Worm (Caenorhabditis elegans) whole organism, midembryonic: ENCODE results near the gene B0361.4.

Experiments
- T22C8.4 ChIP-seq: fragments of 200-800 bp; sonication (Bioruptor generic); IDR thresholded peaks from 2 replicates; pipeline ENCODE4 v1.3.6; 2022; ENCODE audit warnings: missing genetic modification characterization, missing compliant biosample characterization
- cog-1 ChIP-seq: sonication (generic microtip); optimal IDR thresholded peaks from 2 replicates; lab custom pipeline; 2016; ENCODE audit warnings: missing genetic modification characterization, missing compliant biosample characterization
- flt-1 ChIP-seq: fragments of 200-800 bp; sonication (Bioruptor generic); IDR thresholded peaks from 2 replicates; pipeline ENCODE4 v1.3.6; 2022; ENCODE audit warnings: missing genetic modification characterization, missing compliant biosample characterization
- klf-2 ChIP-seq: fragments of 200-800 bp; sonication (Bioruptor generic); conservative IDR thresholded peaks from 2 replicates; pipeline ENCODE4 v1.3.6; 2022; ENCODE audit warnings: missing genetic modification reagents, missing genetic modification characterization, missing compliant biosample characterization
- med-1 ChIP-seq: sonication (generic microtip); optimal IDR thresholded peaks from 2 replicates; lab custom pipeline; 2017; ENCODE audit warnings: missing genetic modification characterization, mild to moderate bottlenecking, missing compliant biosample characterization, antibody characterized with exemption, missing genetic modification reagents; ENCODE audit not compliant: insufficient read depth
- ref-1 ChIP-seq: fragments of 200-800 bp; sonication (Bioruptor generic); conservative IDR thresholded peaks from 2 replicates; pipeline ENCODE4 v1.3.6; 2022; ENCODE audit warnings: missing genetic modification reagents, missing genetic modification characterization, missing compliant biosample characterization
- tab-1 ChIP-seq: fragments of 200-800 bp; sonication (Bioruptor generic); IDR thresholded peaks from 2 replicates; pipeline ENCODE4 v1.3.6; 2022; ENCODE audit warnings: missing genetic modification characterization, missing compliant biosample characterization
- ztf-23 ChIP-seq: fragments of 200-800 bp; sonication (Bioruptor generic); IDR thresholded peaks from 2 replicates; pipeline ENCODE4 v1.3.6; 2022; ENCODE audit warnings: missing genetic modification reagents, missing genetic modification characterization, missing compliant biosample characterization
- ztf-29 ChIP-seq: fragments of 200-800 bp; sonication (Bioruptor generic); IDR thresholded peaks from 2 replicates; pipeline ENCODE4 v1.3.6; 2022; ENCODE audit warnings: missing genetic modification reagents, missing genetic modification characterization, missing compliant biosample characterization

B0361.4 gene

ce11 chrIII:7297045-7297680 is 38.4 kb downstream of the B0361.4 start:
- TF ChIP-seq ref-1 (no peak), med-1 (GFP tag; lab: Kevin White, UChicago) (no peak), klf-2 (GFP tag; lab: Robert Waterston, UW) (no peak), ztf-29 (no peak), cog-1 (tag; lab: Kevin White, UChicago) (no peak), flt-1 (GFP tag; lab: Robert Waterston, UW) (no peak)

ce11 chrIII:7298045-7298444 is 39.3 kb downstream of the B0361.4 start:
- TF ChIP-seq flt-1 (GFP tag; lab: Robert Waterston, UW) = no peak
- TF ChIP-seq T22C8.4 (GFP tag; lab: Robert Waterston, UW) = no peak
- TF ChIP-seq ztf-29 = no peak
- TF ChIP-seq cog-1 (tag; lab: Kevin White, UChicago) = no peak
- no peak for TF ChIP-seq med-1 (GFP tag; lab: Kevin White, UChicago)
- TF ChIP-seq ref-1 = no peak
- TF ChIP-seq klf-2 (GFP tag; lab: Robert Waterston, UW) = no peak
- no peak for TF ChIP-seq ztf-23
- no peak for TF ChIP-seq tab-1 (GFP tag; lab: Robert Waterston, UW)

ce11 chrIII:7299466-7299865 is 40.7 kb downstream of the B0361.4 start, which contains the start of the genes B0361.14 and B0361.9:
Gene B0361.14 (minus strand): TSS chrIII:7299531.
Gene B0361.9 (minus strand): TSS chrIII:7299631.
- TF ChIP-seq klf-2 (GFP tag; lab: Robert Waterston, UW) (no peak), ref-1 (no peak), ztf-29 (no peak), T22C8.4 (GFP tag; lab: Robert Waterston, UW) (no peak), ztf-23 (no peak), cog-1 (tag; lab: Kevin White, UChicago) (no peak)

- TF ChIP-seq T22C8.4 (GFP tag; lab: Robert Waterston, UW) (no peak), med-1 (GFP tag; lab: Kevin White, UChicago) (no peak), flt-1 (GFP tag; lab: Robert Waterston, UW) (no peak), cog-1 (tag; lab: Kevin White, UChicago) (no peak), ztf-29 (no peak), ztf-23 (no peak), tab-1 (GFP tag; lab: Robert Waterston, UW) (no peak), ref-1 (no peak), klf-2 (GFP tag; lab: Robert Waterston, UW) (no peak)
These were observed 41.4 kb downstream of the B0361.4 start for ce11 chrIII:7300169-7300568.

- TF ChIP-seq T22C8.4 (GFP tag; lab: Robert Waterston, UW) = no peak
- no peak for TF ChIP-seq cog-1 (tag; lab: Kevin White, UChicago)
- TF ChIP-seq klf-2 (GFP tag; lab: Robert Waterston, UW) = no peak
- no peak for TF ChIP-seq flt-1 (GFP tag; lab: Robert Waterston, UW)
- TF ChIP-seq ref-1 = no peak
- TF ChIP-seq med-1 (GFP tag; lab: Kevin White, UChicago) = no peak
These were observed 42.0 kb downstream of the B0361.4 start for ce11 chrIII:7300763-7301162.

ce11 chrIII:7301668-7302067 is 42.9 kb downstream of the B0361.4 start:
- TF ChIP-seq med-1 (GFP tag; lab: Kevin White, UChicago) (no peak), ref-1 (no peak), tab-1 (GFP tag; lab: Robert Waterston, UW) (no peak), T22C8.4 (GFP tag; lab: Robert Waterston, UW) (no peak), ztf-29 (no peak), klf-2 (GFP tag; lab: Robert Waterston, UW) (no peak), ztf-23 (no peak), cog-1 (tag; lab: Kevin White, UChicago) (no peak), flt-1 (GFP tag; lab: Robert Waterston, UW) (no peak)

ce11 chrIII:7304961-7305648 is 46.3 kb downstream of the B0361.4 start:
- TF ChIP-seq T22C8.4 (GFP tag; lab: Robert Waterston, UW) (no peak), med-1 (GFP tag; lab: Kevin White, UChicago) (no peak), cog-1 (tag; lab: Kevin White, UChicago) (no peak), flt-1 (GFP tag; lab: Robert Waterston, UW) (no peak), ref-1 (no peak)

ce11 chrIII:7305649-7305977 is 46.8 kb downstream of the B0361.4 start:
- TF ChIP-seq ref-1 = no peak

- no peak for TF ChIP-seq T22C8.4 (GFP tag; lab: Robert Waterston, UW)
- TF ChIP-seq ref-1 = no peak
- no peak for TF ChIP-seq flt-1 (GFP tag; lab: Robert Waterston, UW)
- no peak for TF ChIP-seq med-1 (GFP tag; lab: Kevin White, UChicago)
- no peak for TF ChIP-seq tab-1 (GFP tag; lab: Robert Waterston, UW)
- no peak for TF ChIP-seq cog-1 (tag; lab: Kevin White, UChicago)
- TF ChIP-seq klf-2 (GFP tag; lab: Robert Waterston, UW) = no peak
- no peak for TF ChIP-seq ztf-29
- no peak for TF ChIP-seq ztf-23
These were observed 49.9 kb downstream of the B0361.4 start, which contains the start of gene acbp-4 for ce11 chrIII:7308600-7309109. Gene acbp-4 (minus strand): TSS chrIII:7309109.
